Fruit fly (Drosophila melanogaster) whole organism, larva: ENCODE results near the gene CG1640.

Experiments used
- noc ChIP-seq: fragments of 200-800 bp; sonication (Bioruptor generic); optimal IDR thresholded peaks from 3 replicates; lab custom pipeline; 2019; ENCODE audit warnings: missing biosample characterization, mild to moderate bottlenecking, missing genetic modification characterization, moderate library complexity

Gene CG1640

dm6 chrX:13390465-13391173 lies 20.2 kb downstream of the CG1640 start:
- peak; percentile 97 for TF ChIP-seq noc (tag; lab: Kevin White, UChicago)

- TF ChIP-seq noc (tag; lab: Kevin White, UChicago): peak; percentile 81
Observed at dm6 chrX:13391174-13392040, 21.0 kb downstream of the CG1640 start.

- no peak for TF ChIP-seq noc (tag; lab: Kevin White, UChicago)
Observed at dm6 chrX:13392041-13392353, 21.6 kb downstream of the CG1640 start.

dm6 chrX:13392764-13393163 lies 22.4 kb downstream of the CG1640 start:
- peak; percentile 6 for TF ChIP-seq noc (tag; lab: Kevin White, UChicago)

dm6 chrX:13394343-13394742 lies 23.9 kb downstream of the CG1640 start:
- TF ChIP-seq noc (tag; lab: Kevin White, UChicago): no peak

dm6 chrX:13395020-13395419 lies 24.6 kb downstream of the CG1640 start:
- TF ChIP-seq noc (tag; lab: Kevin White, UChicago): no peak

- no peak for TF ChIP-seq noc (tag; lab: Kevin White, UChicago)
Observed at dm6 chrX:13395988-13396377, 25.6 kb downstream of the CG1640 start.

dm6 chrX:13396378-13397099 lies 26.1 kb downstream of the CG1640 start, which contains the start of gene Bcat:
Bcat (plus strand) TSS chrX:13396899.
- TF ChIP-seq noc (tag; lab: Kevin White, UChicago): peak; percentile 84

- TF ChIP-seq noc (tag; lab: Kevin White, UChicago): peak; percentile 62
Observed at dm6 chrX:13397610-13398009, 27.2 kb downstream of the CG1640 start.

- no peak for TF ChIP-seq noc (tag; lab: Kevin White, UChicago)
Observed at dm6 chrX:13401245-13401644, 30.8 kb downstream of the CG1640 start.

- no peak for TF ChIP-seq noc (tag; lab: Kevin White, UChicago)
Observed at dm6 chrX:13402763-13403162, 32.4 kb downstream of the CG1640 start, which contains the start of gene CG12725. CG12725 (minus strand) TSS chrX:13402863.

dm6 chrX:13403553-13403952 lies 33.1 kb downstream of the CG1640 start:
- no peak for TF ChIP-seq noc (tag; lab: Kevin White, UChicago)

dm6 chrX:13403962-13404830 lies 33.8 kb downstream of the CG1640 start, which contains the start of gene GstT4:
GstT4 (plus strand) TSS chrX:13404749.
- TF ChIP-seq noc (tag; lab: Kevin White, UChicago): peak; percentile 19

dm6 chrX:13406293-13406692 lies 35.9 kb downstream of the CG1640 start:
- TF ChIP-seq noc (tag; lab: Kevin White, UChicago): no peak

dm6 chrX:13407673-13408072 lies 37.3 kb downstream of the CG1640 start:
- no peak for TF ChIP-seq noc (tag; lab: Kevin White, UChicago)
